Fruit fly (Drosophila melanogaster) whole organism, embryonic: Measurements from ENCODE around the gene CG2540.

Experiments used
- Antp ChIP-seq: fragments of 200-800 bp; sonication (Bioruptor generic); optimal IDR thresholded peaks from 3 replicates; lab custom pipeline; 2016; ENCODE audit warnings: missing biosample characterization, missing genetic modification characterization
- CG12236 ChIP-seq: fragments of 200-800 bp; sonication (Bioruptor generic); optimal IDR thresholded peaks from 2 replicates; lab custom pipeline; 2016; ENCODE audit warnings: missing biosample characterization, missing genetic modification characterization
- CG12659 ChIP-seq: fragments of 200-800 bp; sonication (Bioruptor generic); optimal IDR thresholded peaks from 3 replicates; lab custom pipeline; 2017; ENCODE audit warnings: mild to moderate bottlenecking, missing biosample characterization, missing genetic modification reagents, missing genetic modification characterization
- CG12769 ChIP-seq: fragments of 200-800 bp; sonication (Bioruptor generic); optimal IDR thresholded peaks from 2 replicates; lab custom pipeline; 2019; ENCODE audit warnings: missing biosample characterization, mild to moderate bottlenecking, missing genetic modification characterization, moderate library complexity
- CG15601 ChIP-seq: fragments of 200-800 bp; sonication (Bioruptor generic); optimal IDR thresholded peaks from 3 replicates; lab custom pipeline; 2019; ENCODE audit warnings: missing biosample characterization, mild to moderate bottlenecking, missing genetic modification characterization, moderate library complexity
- CG15696 ChIP-seq: fragments of 200-800 bp; sonication (Bioruptor generic); optimal IDR thresholded peaks from 2 replicates; lab custom pipeline; 2019; ENCODE audit warnings: missing biosample characterization, mild to moderate bottlenecking, missing genetic modification characterization, moderate library complexity
- CG17912 ChIP-seq: fragments of 200-800 bp; sonication (Bioruptor generic); optimal IDR thresholded peaks from 2 replicates; lab custom pipeline; 2018; ENCODE audit warnings: missing biosample characterization, mild to moderate bottlenecking, missing genetic modification characterization
- CG2202 ChIP-seq: fragments of 200-800 bp; sonication (Bioruptor generic); optimal IDR thresholded peaks from 2 replicates; lab custom pipeline; 2018; ENCODE audit warnings: missing biosample characterization, mild to moderate bottlenecking, missing genetic modification characterization
- CG2678 ChIP-seq: fragments of 200-800 bp; sonication (Bioruptor generic); optimal IDR thresholded peaks from 3 replicates; lab custom pipeline; 2019; ENCODE audit warnings: missing biosample characterization, mild to moderate bottlenecking, missing genetic modification characterization, moderate library complexity
- CG31388 ChIP-seq: fragments of 200-800 bp; sonication (Bioruptor generic); optimal IDR thresholded peaks from 2 replicates; lab custom pipeline; 2016; ENCODE audit warnings: missing biosample characterization, missing genetic modification characterization
- CG32532 ChIP-seq: fragments of 200-800 bp; sonication (Bioruptor generic); IDR thresholded peaks from 2 replicates; pipeline ENCODE4 v1.3.6; 2022; ENCODE audit warnings: missing biosample characterization, missing genetic modification characterization
- CG33213 ChIP-seq: fragments of 200-800 bp; sonication (Bioruptor generic); optimal IDR thresholded peaks from 3 replicates; lab custom pipeline; 2016; ENCODE audit warnings: missing biosample characterization, missing genetic modification characterization
- CG33557 ChIP-seq: fragments of 200-800 bp; sonication (Bioruptor generic); optimal IDR thresholded peaks from 2 replicates; lab custom pipeline; 2019; ENCODE audit warnings: missing biosample characterization, mild to moderate bottlenecking, missing genetic modification characterization, moderate library complexity
- CG6689 ChIP-seq: fragments of 200-800 bp; sonication (Bioruptor generic); IDR thresholded peaks from 2 replicates; pipeline ENCODE4 v1.3.6; 2022; ENCODE audit warnings: missing biosample characterization, missing genetic modification characterization
- CG7839 ChIP-seq: fragments of 200-800 bp; sonication (Bioruptor generic); optimal IDR thresholded peaks from 3 replicates; lab custom pipeline; 2018; ENCODE audit warnings: missing biosample characterization, mild to moderate bottlenecking, missing genetic modification characterization, moderate library complexity
- CG8359 ChIP-seq: fragments of 200-800 bp; sonication (Bioruptor generic); optimal IDR thresholded peaks from 2 replicates; lab custom pipeline; 2017; ENCODE audit warnings: missing biosample characterization, mild to moderate bottlenecking, missing genetic modification characterization, borderline replicate concordance
- CG8765 ChIP-seq: fragments of 200-800 bp; sonication (Bioruptor generic); IDR thresholded peaks from 2 replicates; pipeline ENCODE4 v1.3.6; 2022; ENCODE audit warnings: missing biosample characterization, missing genetic modification characterization
- CG9609 ChIP-seq: fragments of 200-800 bp; sonication (Bioruptor generic); optimal IDR thresholded peaks from 3 replicates; lab custom pipeline; 2016; ENCODE audit warnings: missing biosample characterization, missing genetic modification characterization
- Camta ChIP-seq: fragments of 200-800 bp; sonication (Bioruptor generic); optimal IDR thresholded peaks from 2 replicates; lab custom pipeline; 2016; ENCODE audit warnings: missing biosample characterization, missing genetic modification characterization
- Dad ChIP-seq: fragments of 200-800 bp; sonication (Bioruptor generic); optimal IDR thresholded peaks from 3 replicates; lab custom pipeline; 2016; ENCODE audit warnings: missing biosample characterization, missing genetic modification characterization
- Doc2 ChIP-seq: fragments of 200-800 bp; sonication (Bioruptor generic); IDR thresholded peaks from 2 replicates; pipeline ENCODE4 v1.3.6; 2022; ENCODE audit warnings: missing biosample characterization, missing genetic modification characterization
- E2f1 ChIP-seq: fragments of 200-800 bp; sonication (Bioruptor generic); IDR thresholded peaks from 2 replicates; pipeline ENCODE4 v1.3.6; 2022; ENCODE audit warnings: missing biosample characterization, missing genetic modification characterization
- Ets97D ChIP-seq: fragments of 200-800 bp; sonication (Bioruptor generic); optimal IDR thresholded peaks from 3 replicates; lab custom pipeline; 2016; ENCODE audit warnings: missing biosample characterization, missing genetic modification characterization
- Fer2 ChIP-seq: fragments of 200-800 bp; sonication (Bioruptor generic); optimal IDR thresholded peaks from 2 replicates; lab custom pipeline; 2018; ENCODE audit warnings: missing biosample characterization, mild to moderate bottlenecking, missing genetic modification characterization, moderate library complexity
- GATAe ChIP-seq: fragments of 200-800 bp; sonication (Bioruptor generic); conservative IDR thresholded peaks from 2 replicates; pipeline ENCODE4 v1.3.6; 2022; ENCODE audit warnings: missing biosample characterization, missing genetic modification characterization
- Gsc ChIP-seq: fragments of 200-800 bp; sonication (Bioruptor generic); IDR thresholded peaks from 2 replicates; pipeline ENCODE4 v1.3.6; 2022; ENCODE audit warnings: missing biosample characterization, missing genetic modification characterization
- Lpt ChIP-seq: fragments of >200 bp; optimal IDR thresholded peaks from 2 replicates; lab custom pipeline; 2018; ENCODE audit warnings: missing biosample characterization, missing genetic modification characterization
- MESR4 ChIP-seq: fragments of 200-800 bp; sonication (Bioruptor generic); optimal IDR thresholded peaks from 2 replicates; lab custom pipeline; 2018; ENCODE audit warnings: missing biosample characterization, mild to moderate bottlenecking, missing genetic modification characterization, moderate library complexity
- Sry-β ChIP-seq: fragments of 200-800 bp; sonication (Bioruptor generic); optimal IDR thresholded peaks from 2 replicates; lab custom pipeline; 2018; ENCODE audit warnings: missing biosample characterization, mild to moderate bottlenecking, missing genetic modification characterization, moderate library complexity
- ara ChIP-seq: fragments of 200-800 bp; sonication (Bioruptor generic); IDR thresholded peaks from 2 replicates; pipeline ENCODE4 v1.3.6; 2022; ENCODE audit warnings: missing biosample characterization, missing genetic modification characterization
- az2 ChIP-seq: fragments of 200-800 bp; sonication (Bioruptor generic); optimal IDR thresholded peaks from 3 replicates; lab custom pipeline; 2016; ENCODE audit warnings: missing biosample characterization, missing genetic modification characterization
- cato ChIP-seq: fragments of 200-800 bp; sonication (Bioruptor generic); optimal IDR thresholded peaks from 2 replicates; lab custom pipeline; 2016; ENCODE audit warnings: missing biosample characterization, missing genetic modification characterization, borderline replicate concordance
- corto ChIP-seq: fragments of 200-800 bp; sonication (Bioruptor generic); optimal IDR thresholded peaks from 2 replicates; lab custom pipeline; 2016; ENCODE audit warnings: missing biosample characterization, mild to moderate bottlenecking, missing genetic modification characterization, moderate library complexity
- croc ChIP-seq: fragments of 200-800 bp; sonication (Bioruptor generic); conservative IDR thresholded peaks from 3 replicates; pipeline ENCODE4 v1.3.6; 2022; ENCODE audit warnings: missing biosample characterization, missing genetic modification characterization
- dmrt11E ChIP-seq: fragments of 200-800 bp; sonication (Bioruptor generic); optimal IDR thresholded peaks from 3 replicates; lab custom pipeline; 2018; ENCODE audit warnings: missing biosample characterization, mild to moderate bottlenecking, missing genetic modification characterization, moderate library complexity
- gcm2 ChIP-seq: fragments of 200-800 bp; sonication (Bioruptor generic); optimal IDR thresholded peaks from 2 replicates; lab custom pipeline; 2016; ENCODE audit warnings: missing biosample characterization, missing genetic modification characterization
- her ChIP-seq: fragments of 200-800 bp; sonication (Bioruptor generic); optimal IDR thresholded peaks from 2 replicates; lab custom pipeline; 2016; ENCODE audit warnings: missing biosample characterization, missing genetic modification characterization
- inv ChIP-seq: fragments of 200-800 bp; sonication (Bioruptor generic); IDR thresholded peaks from 2 replicates; pipeline ENCODE4 v1.3.6; 2022; ENCODE audit warnings: missing biosample characterization, missing genetic modification characterization; ENCODE audit not compliant: partially characterized antibody
- kni ChIP-seq: fragments of 200-800 bp; sonication (Bioruptor generic); optimal IDR thresholded peaks from 3 replicates; lab custom pipeline; 2017; ENCODE audit warnings: mild to moderate bottlenecking, missing biosample characterization, missing genetic modification reagents, missing genetic modification characterization
- knrl ChIP-seq: fragments of 200-800 bp; sonication (Bioruptor generic); IDR thresholded peaks from 3 replicates; pipeline ENCODE4 v1.3.6; 2022; ENCODE audit warnings: missing biosample characterization, missing genetic modification characterization; ENCODE audit not compliant: partially characterized antibody
- lov ChIP-seq, 2 experiments: fragments of 200-800 bp in 1 of 2; fragments of >200 bp in 1 of 2; sonication (Bioruptor generic) in 1 of 2; IDR thresholded peaks in 1 of 2; optimal IDR thresholded peaks in 1 of 2; 2 replicates in 1 of 2; 3 replicates in 1 of 2; pipeline versions ENCODE4 v1.3.6 to Lab custom; 2017 to 2022; ENCODE audit warnings: missing biosample characterization in 1 of 2, missing genetic modification characterization in 1 of 2
- otp ChIP-seq: fragments of 200-800 bp; sonication (Bioruptor generic); IDR thresholded peaks from 3 replicates; pipeline ENCODE4, ENCODE4 v1.3.6; 2022; ENCODE audit warnings: missing biosample characterization, missing genetic modification characterization
- peb ChIP-seq: fragments of 200-800 bp; sonication (Bioruptor generic); IDR thresholded peaks from 2 replicates; pipeline ENCODE4 v1.3.6; 2022; ENCODE audit warnings: missing biosample characterization, missing genetic modification characterization
- repo ChIP-seq: fragments of 200-800 bp; sonication (Bioruptor generic); optimal IDR thresholded peaks from 2 replicates; lab custom pipeline; 2016; ENCODE audit warnings: missing biosample characterization, missing genetic modification characterization
- run ChIP-seq: fragments of 200-800 bp; sonication (Bioruptor generic); optimal IDR thresholded peaks from 3 replicates; lab custom pipeline; 2018; ENCODE audit warnings: missing biosample characterization, mild to moderate bottlenecking, missing genetic modification characterization
- tna ChIP-seq: fragments of 200-800 bp; sonication (Bioruptor generic); IDR thresholded peaks from 2 replicates; pipeline ENCODE4 v1.3.6; 2022; ENCODE audit warnings: missing biosample characterization, missing genetic modification characterization; ENCODE audit not compliant: partially characterized antibody
- ttk ChIP-seq: fragments of 200-800 bp; sonication (Bioruptor generic); IDR thresholded peaks from 2 replicates; pipeline ENCODE4 v2.1.2; 2022; ENCODE audit warnings: missing biosample characterization, missing genetic modification characterization
- unpg ChIP-seq: fragments of 200-800 bp; sonication (Bioruptor generic); optimal IDR thresholded peaks from 3 replicates; lab custom pipeline; 2018; ENCODE audit warnings: missing biosample characterization, mild to moderate bottlenecking, missing genetic modification characterization, moderate library complexity
- vfl ChIP-seq: fragments of 200-800 bp; sonication (Bioruptor generic); optimal IDR thresholded peaks from 2 replicates; lab custom pipeline; 2016; ENCODE audit warnings: missing biosample characterization, missing genetic modification characterization
- vnd ChIP-seq: fragments of 200-800 bp; sonication (Bioruptor generic); IDR thresholded peaks from 3 replicates; pipeline ENCODE4 v1.3.6; 2022; ENCODE audit warnings: missing biosample characterization, missing genetic modification characterization; ENCODE audit not compliant: partially characterized antibody

CG2540 gene

dm6 chrX:12629564-12629963 lies at the start of gene CG2540, which contains the start of gene Aven (continued):
- no peak for TF ChIP-seq peb (GFP tag; lab: Robert Waterston, UW)
- peak; percentile 80 for TF ChIP-seq CG32532 (GFP tag; lab: Robert Waterston, UW)
- peak; percentile 44 for TF ChIP-seq Sry-β (GFP tag; lab: Kevin White, UChicago)
- no peak for TF ChIP-seq Gsc (GFP tag; lab: Robert Waterston, UW)
- peak; percentile 76 for TF ChIP-seq az2 (GFP tag; lab: Kevin White, UChicago)
- TF ChIP-seq otp (GFP tag; lab: Robert Waterston, UW) = no peak
- peak; percentile 37; the same call in 1 of the 2 replicates for TF ChIP-seq ttk
- TF ChIP-seq CG15696 (tag; lab: Kevin White, UChicago) = peak; percentile 89
- TF ChIP-seq dmrt11E (tag; lab: Kevin White, UChicago) = peak; percentile 85
- TF ChIP-seq GATAe (GFP tag; lab: Robert Waterston, UW) = no peak
- no peak for TF ChIP-seq vnd
- TF ChIP-seq knrl (GFP tag; lab: Robert Waterston, UW) = no peak
- TF ChIP-seq Lpt = no peak
- TF ChIP-seq CG33213 (GFP tag; lab: Kevin White, UChicago) = no peak
- no peak for TF ChIP-seq lov (optimal IDR thresholded peaks at IDR 0.05; lab: Kevin White, UChicago)
- TF ChIP-seq lov (GFP tag; IDR thresholded peaks at IDR 0.05; lab: Robert Waterston, UW) = no peak
- TF ChIP-seq CG2202 (tag; lab: Kevin White, UChicago) = peak; percentile 67
- peak; percentile 86 for TF ChIP-seq unpg (GFP tag; lab: Kevin White, UChicago)
- peak; percentile 68 for TF ChIP-seq ara
- peak; percentile 60 for TF ChIP-seq run
- TF ChIP-seq corto (GFP tag; lab: Kevin White, UChicago) = peak; percentile 28
- peak; percentile 90 for TF ChIP-seq CG12659 (GFP tag; lab: Kevin White, UChicago)
- peak; percentile 87 for TF ChIP-seq CG33557 (GFP tag; lab: Kevin White, UChicago)
- TF ChIP-seq Camta = no peak
- no peak for TF ChIP-seq her
- TF ChIP-seq CG12769 (tag; lab: Kevin White, UChicago) = no peak
- no peak for TF ChIP-seq repo
- TF ChIP-seq CG9609 (GFP tag; lab: Kevin White, UChicago) = no peak
- TF ChIP-seq MESR4 (GFP tag; lab: Kevin White, UChicago) = no peak
- TF ChIP-seq tna = no peak
- TF ChIP-seq Antp = no peak
- no peak for TF ChIP-seq CG12236 (GFP tag; lab: Kevin White, UChicago)
- TF ChIP-seq CG15601 (tag; lab: Kevin White, UChicago) = peak; percentile 85
- TF ChIP-seq croc = peak; percentile 37; the same call in 1 of the 3 replicates
- peak; percentile 22 for TF ChIP-seq cato
- peak; percentile 91 for TF ChIP-seq CG7839 (tag; lab: Kevin White, UChicago)
- no peak for TF ChIP-seq Doc2
- peak; percentile 69 for TF ChIP-seq E2f1
- peak; percentile 63 for TF ChIP-seq CG17912 (GFP tag; lab: Kevin White, UChicago)
- peak; percentile 79 for TF ChIP-seq Fer2 (tag; lab: Kevin White, UChicago)
- TF ChIP-seq CG8359 (GFP tag; lab: Kevin White, UChicago) = peak; percentile 44
- TF ChIP-seq gcm2 (GFP tag; lab: Kevin White, UChicago) = no peak
- no peak for TF ChIP-seq vfl
- TF ChIP-seq CG6689 (GFP tag; lab: Robert Waterston, UW) = peak; percentile 59; the same call in 1 of the 2 replicates
- TF ChIP-seq Dad (GFP tag; lab: Kevin White, UChicago) = no peak
- no peak for TF ChIP-seq inv (GFP tag; lab: Robert Waterston, UW)
- no peak for TF ChIP-seq Ets97D
- TF ChIP-seq CG8765 (GFP tag; lab: Robert Waterston, UW) = no peak
- TF ChIP-seq CG2678 (tag; lab: Kevin White, UChicago) = peak; percentile 92
- TF ChIP-seq CG31388 (GFP tag; lab: Kevin White, UChicago) = peak; percentile 28
- peak; percentile 6 for TF ChIP-seq kni
